Worm (Caenorhabditis elegans) whole organism, L4 larva: ENCODE results near the gene fil-2.

Source experiments
- D1046.2 ChIP-seq: fragments of 200-800 bp; sonication (Bioruptor generic); IDR thresholded peaks from 2 replicates; pipeline ENCODE4 v1.3.6; 2022; ENCODE audit warnings: missing genetic modification characterization, missing compliant biosample characterization
- F10B5.3 ChIP-seq: sonication (generic microtip); optimal IDR thresholded peaks from 2 replicates; lab custom pipeline; 2016; ENCODE audit warnings: mild to moderate bottlenecking, missing genetic modification characterization, missing compliant biosample characterization
- F44E2.7 ChIP-seq: fragments of 200-800 bp; sonication (Bioruptor generic); IDR thresholded peaks from 2 replicates; pipeline ENCODE4 v2.1.2; 2022; ENCODE audit warnings: missing genetic modification characterization, missing compliant biosample characterization
- R02D3.7 ChIP-seq: fragments of 150-350 bp; sonication (generic microtip); optimal IDR thresholded peaks from 3 replicates; lab custom pipeline; 2014; ENCODE audit warnings: missing biosample characterization, missing genetic modification characterization
- Y48G9A.11 ChIP-seq: fragments of 200-800 bp; sonication (Bioruptor generic); IDR thresholded peaks from 2 replicates; pipeline ENCODE4 v1.3.6; 2022; ENCODE audit warnings: missing genetic modification reagents, missing genetic modification characterization, missing compliant biosample characterization
- Y5F2A.4 ChIP-seq: fragments of 200-800 bp; sonication (Bioruptor generic); optimal IDR thresholded peaks from 2 replicates; lab custom pipeline; 2018; ENCODE audit warnings: mild to moderate bottlenecking, missing genetic modification characterization, missing compliant biosample characterization
- Y75B8A.6 ChIP-seq: fragments of 200-800 bp; sonication (Bioruptor generic); IDR thresholded peaks from 2 replicates; pipeline ENCODE4 v1.3.6; 2022; ENCODE audit warnings: missing genetic modification reagents, missing genetic modification characterization, missing compliant biosample characterization
- aha-1 ChIP-seq: fragments of 150-350 bp; peaks from one replicate; lab custom pipeline; 2014; ENCODE audit warnings: missing biosample characterization, missing genetic modification characterization
- ama-1 ChIP-seq: fragments of 150-350 bp; optimal IDR thresholded peaks from 2 replicates; lab custom pipeline; 2014; ENCODE audit warnings: inconsistent platforms, mixed read lengths
- arid-1 ChIP-seq: fragments of 200-800 bp; sonication (Bioruptor generic); conservative IDR thresholded peaks from 2 replicates; pipeline ENCODE4 v1.3.6; 2022; ENCODE audit warnings: missing genetic modification reagents, missing genetic modification characterization, missing compliant biosample characterization
- attf-4 ChIP-seq: sonication (generic microtip); optimal IDR thresholded peaks from 3 replicates; lab custom pipeline; 2017; ENCODE audit warnings: missing biosample characterization, missing genetic modification characterization
- ceh-44 ChIP-seq: fragments of 200-800 bp; sonication (Bioruptor generic); IDR thresholded peaks from 2 replicates; pipeline ENCODE4 v1.3.6; 2022; ENCODE audit warnings: missing genetic modification reagents, missing genetic modification characterization, missing compliant biosample characterization
- ceh-62 ChIP-seq: sonication (generic microtip); optimal IDR thresholded peaks from 2 replicates; lab custom pipeline; 2017; ENCODE audit warnings: missing biosample characterization, missing genetic modification characterization
- ceh-82 ChIP-seq: sonication (generic microtip); optimal IDR thresholded peaks from 2 replicates; lab custom pipeline; 2017; ENCODE audit warnings: missing biosample characterization, missing genetic modification characterization
- ces-1 ChIP-seq: fragments of 150-350 bp; sonication (generic microtip); optimal IDR thresholded peaks from 4 replicates; lab custom pipeline; 2014; ENCODE audit warnings: missing biosample characterization, missing genetic modification reagents, missing genetic modification characterization
- cey-2 ChIP-seq: sonication (generic microtip); optimal IDR thresholded peaks from 3 replicates; lab custom pipeline; 2017; ENCODE audit warnings: missing genetic modification characterization, mild to moderate bottlenecking, missing compliant biosample characterization, antibody characterized with exemption, borderline replicate concordance; ENCODE audit not compliant: insufficient read depth
- daf-12 ChIP-seq: fragments of 150-350 bp; optimal IDR thresholded peaks from 2 replicates; lab custom pipeline; 2014; ENCODE audit warnings: missing biosample characterization, missing genetic modification reagents, missing genetic modification characterization
- daf-19 ChIP-seq: fragments of 200-800 bp; sonication (Bioruptor generic); conservative IDR thresholded peaks from 2 replicates; pipeline ENCODE4 v1.3.6; 2022; ENCODE audit warnings: missing genetic modification characterization, missing compliant biosample characterization
- dmd-8 ChIP-seq: fragments of 200-800 bp; sonication (Bioruptor generic); IDR thresholded peaks from 2 replicates; pipeline ENCODE4 v1.3.6; 2022; ENCODE audit warnings: missing genetic modification characterization, missing compliant biosample characterization
- dpl-1 ChIP-seq: fragments of 150-350 bp; optimal IDR thresholded peaks from 2 replicates; lab custom pipeline; 2014; ENCODE audit warnings: missing biosample characterization, missing genetic modification reagents, missing genetic modification characterization
- dve-1 ChIP-seq: sonication (generic microtip); optimal IDR thresholded peaks from 2 replicates; lab custom pipeline; 2017; ENCODE audit warnings: antibody characterized with exemption, mild to moderate bottlenecking, missing genetic modification characterization, missing compliant biosample characterization; ENCODE audit not compliant: insufficient read depth
- egl-43 ChIP-seq: fragments of 200-800 bp; sonication (Bioruptor generic); IDR thresholded peaks from 2 replicates; pipeline ENCODE4 v1.3.6; 2022; ENCODE audit warnings: missing genetic modification reagents, missing genetic modification characterization, missing compliant biosample characterization
- fkh-10 ChIP-seq: fragments of 150-350 bp; optimal IDR thresholded peaks from 2 replicates; lab custom pipeline; 2014; ENCODE audit warnings: missing biosample characterization, missing genetic modification reagents, missing genetic modification characterization
- fos-1 ChIP-seq: fragments of 150-350 bp; optimal IDR thresholded peaks from 2 replicates; lab custom pipeline; 2014; ENCODE audit warnings: missing biosample characterization, missing genetic modification characterization
- gei-8 ChIP-seq: fragments of 200-800 bp; sonication (Bioruptor generic); optimal IDR thresholded peaks from 2 replicates; lab custom pipeline; 2018; ENCODE audit warnings: mild to moderate bottlenecking, missing genetic modification characterization, missing compliant biosample characterization
- hlh-11 ChIP-seq: fragments of 200-800 bp; sonication (Bioruptor generic); optimal IDR thresholded peaks from 2 replicates; lab custom pipeline; 2018; ENCODE audit warnings: mild to moderate bottlenecking, missing genetic modification characterization, missing compliant biosample characterization
- lim-7 ChIP-seq: fragments of 200-800 bp; sonication (Bioruptor generic); IDR thresholded peaks from 2 replicates; pipeline ENCODE4 v1.3.6; 2022; ENCODE audit warnings: missing genetic modification characterization, missing compliant biosample characterization
- lin-1 ChIP-seq: fragments of 200-800 bp; sonication (Bioruptor generic); IDR thresholded peaks from 2 replicates; pipeline ENCODE4 v1.3.6; 2022; ENCODE audit warnings: missing genetic modification reagents, missing genetic modification characterization, missing compliant biosample characterization
- lin-29 ChIP-seq: fragments of 200-800 bp; sonication (Bioruptor generic); IDR thresholded peaks from 2 replicates; pipeline ENCODE4 v1.3.6; 2022; ENCODE audit warnings: missing genetic modification reagents, missing genetic modification characterization, missing compliant biosample characterization
- lin-39 ChIP-seq: fragments of 150-350 bp; optimal IDR thresholded peaks from 2 replicates; lab custom pipeline; 2014; ENCODE audit warnings: missing biosample characterization, missing genetic modification reagents, missing genetic modification characterization
- lir-3 ChIP-seq: sonication (generic microtip); optimal IDR thresholded peaks from 2 replicates; lab custom pipeline; 2016; ENCODE audit warnings: mild to moderate bottlenecking, missing genetic modification characterization, missing compliant biosample characterization
- lsy-2 ChIP-seq, 2 experiments: fragments of 150-350 bp in 1 of 2; sonication (generic microtip) in 1 of 2; optimal IDR thresholded peaks; 2 replicates each; lab custom pipeline; 2014 to 2017; ENCODE audit warnings: missing biosample characterization in 2 of 2, missing genetic modification characterization in 2 of 2
- madf-9 ChIP-seq: fragments of 200-800 bp; sonication (Bioruptor generic); conservative IDR thresholded peaks from 2 replicates; pipeline ENCODE4 v1.3.6; 2022; ENCODE audit warnings: missing genetic modification reagents, missing genetic modification characterization, missing compliant biosample characterization
- mdl-1 ChIP-seq, 2 experiments: fragments of 150-350 bp in 1 of 2; sonication (generic microtip) in 1 of 2; optimal IDR thresholded peaks; 2 replicates each; lab custom pipeline; 2014 to 2017; ENCODE audit warnings: missing biosample characterization in 2 of 2, missing genetic modification characterization in 2 of 2
- mep-1 ChIP-seq: fragments of 150-350 bp; sonication (generic microtip); optimal IDR thresholded peaks from 3 replicates; lab custom pipeline; 2014; ENCODE audit warnings: missing biosample characterization, missing genetic modification characterization
- mes-2 ChIP-seq: sonication (generic microtip); optimal IDR thresholded peaks from 2 replicates; lab custom pipeline; 2016; ENCODE audit warnings: missing genotype, mild to moderate bottlenecking, missing genetic modification characterization, missing compliant biosample characterization; ENCODE audit not compliant: poor library complexity, severe bottlenecking
- mxl-3 ChIP-seq: fragments of 200-800 bp; sonication (Bioruptor generic); optimal IDR thresholded peaks from 2 replicates; lab custom pipeline; 2018; ENCODE audit warnings: mild to moderate bottlenecking, missing genetic modification characterization, missing compliant biosample characterization
- nhr-10 ChIP-seq: fragments of 150-350 bp; optimal IDR thresholded peaks from 2 replicates; lab custom pipeline; 2014; ENCODE audit warnings: missing biosample characterization, missing genetic modification characterization
- nhr-11 ChIP-seq: fragments of 150-350 bp; optimal IDR thresholded peaks from 2 replicates; lab custom pipeline; 2014; ENCODE audit warnings: missing biosample characterization, missing genetic modification characterization
- nhr-111 ChIP-seq: fragments of 200-800 bp; sonication (Bioruptor generic); optimal IDR thresholded peaks from 2 replicates; lab custom pipeline; 2018; ENCODE audit warnings: mild to moderate bottlenecking, missing genetic modification characterization, missing compliant biosample characterization
- nhr-28 ChIP-seq: fragments of 150-350 bp; optimal IDR thresholded peaks from 2 replicates; lab custom pipeline; 2014; ENCODE audit warnings: missing biosample characterization, missing genetic modification characterization
- nhr-48 ChIP-seq: sonication (generic microtip); optimal IDR thresholded peaks from 2 replicates; lab custom pipeline; 2016; ENCODE audit warnings: mild to moderate bottlenecking, missing genetic modification characterization, missing compliant biosample characterization
- nhr-77 ChIP-seq: fragments of 150-350 bp; optimal IDR thresholded peaks from 2 replicates; lab custom pipeline; 2014; ENCODE audit warnings: missing biosample characterization, missing genetic modification characterization
- saeg-2 ChIP-seq: fragments of 200-800 bp; sonication (Bioruptor generic); IDR thresholded peaks from 2 replicates; pipeline ENCODE4 v1.3.6; 2022; ENCODE audit warnings: missing genetic modification reagents, missing genetic modification characterization, missing compliant biosample characterization
- skn-1 ChIP-seq: fragments of 150-350 bp; optimal IDR thresholded peaks from 2 replicates; lab custom pipeline; 2014; ENCODE audit warnings: missing biosample characterization, missing genetic modification characterization
- snpc-4 ChIP-seq: fragments of 150-350 bp; optimal IDR thresholded peaks from 2 replicates; lab custom pipeline; 2014; ENCODE audit warnings: missing biosample characterization, missing genetic modification characterization
- tag-97 ChIP-seq: fragments of 200-800 bp; sonication (Bioruptor generic); IDR thresholded peaks from 2 replicates; pipeline ENCODE4 v1.3.6; 2022; ENCODE audit warnings: missing genetic modification characterization, missing compliant biosample characterization
- ztf-7 ChIP-seq: fragments of 150-350 bp; optimal IDR thresholded peaks from 2 replicates; lab custom pipeline; 2014; ENCODE audit warnings: missing biosample characterization, missing genetic modification characterization

Gene fil-2

DNA sequence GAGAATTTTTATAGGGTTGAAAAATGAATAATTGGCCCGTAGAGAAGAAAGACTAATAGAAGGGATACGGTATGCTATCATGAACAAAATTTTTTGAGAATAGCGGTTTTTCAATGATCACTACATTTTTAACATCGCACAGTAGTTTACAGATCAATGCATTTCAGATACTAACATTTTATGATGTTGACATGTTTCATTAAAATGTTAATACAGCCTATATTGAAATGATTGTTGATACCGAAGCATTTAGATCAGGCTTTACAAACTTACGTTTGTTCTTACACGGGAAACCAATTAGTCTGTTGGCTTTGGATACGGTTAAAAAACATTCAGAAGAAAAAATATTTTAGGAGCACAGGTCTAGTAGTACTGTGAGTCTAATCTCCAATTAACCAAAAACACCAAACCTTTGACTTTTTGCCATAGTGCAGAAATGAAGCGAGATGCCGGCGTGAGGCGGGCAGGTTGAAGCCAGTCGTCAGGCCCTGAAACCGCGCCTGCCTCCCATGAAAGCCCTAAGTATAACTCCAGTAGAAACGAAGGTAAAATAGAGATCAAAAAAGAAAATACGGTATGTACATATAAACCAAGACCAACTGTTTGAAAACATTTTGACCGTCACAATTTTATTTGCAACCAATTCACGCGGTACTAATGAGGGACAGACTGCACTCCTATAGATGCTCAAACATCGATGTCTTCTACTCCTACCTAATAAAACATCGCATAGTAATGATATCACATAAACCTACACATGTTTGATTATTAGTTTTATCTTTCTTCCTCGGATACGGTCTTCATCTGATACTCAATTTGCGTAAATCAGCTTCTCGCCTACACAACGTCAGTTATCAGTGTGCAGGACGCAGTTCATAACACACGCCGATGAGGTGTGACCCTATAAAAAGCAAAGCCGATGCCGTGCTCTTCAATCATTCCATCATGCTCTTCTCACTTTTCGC, at the start of gene fil-2 (continued):
- TF ChIP-seq skn-1 (tag; lab: Kevin White, UChicago), result no peak
- TF ChIP-seq, all 104 proteins: peak for 33

DNA sequence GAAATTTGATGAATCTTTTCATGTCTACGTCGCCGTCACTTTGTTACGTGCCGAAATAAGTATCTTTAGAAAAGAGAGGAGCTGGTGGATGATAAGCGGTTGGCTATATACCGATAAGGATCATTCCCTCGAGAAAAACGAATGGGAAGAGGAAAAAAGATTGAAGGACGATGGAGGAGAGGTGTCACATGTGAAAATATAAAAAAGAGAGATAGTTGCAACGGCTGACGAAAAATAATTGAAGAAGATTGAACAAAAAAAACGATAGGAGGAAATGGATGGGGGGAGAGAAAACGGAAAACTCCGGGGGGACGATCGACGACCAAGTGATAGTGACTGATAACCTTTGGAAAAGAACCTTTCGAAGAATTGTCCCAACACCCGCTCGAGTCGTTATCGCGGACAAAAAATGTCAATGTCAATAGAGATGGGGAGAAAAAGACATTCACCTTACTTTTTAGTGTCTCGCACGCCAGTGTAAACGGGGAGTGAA, 49.3 kb upstream of the fil-2 start:
- TF ChIP-seq D1046.2 (GFP tag; lab: Robert Waterston, UW) (no peak), lim-7 (GFP tag; lab: Robert Waterston, UW) (no peak), nhr-111 (GFP tag; lab: Kevin White, UChicago) (no peak), lsy-2 (tag; optimal IDR thresholded peaks at IDR 0.05; lab: Kevin White, UChicago) (peak; percentile 67 to 80), Y48G9A.11 (GFP tag; lab: Robert Waterston, UW) (peak; percentile 56; the same call in 1 of the 2 replicates), madf-9 (GFP tag; lab: Robert Waterston, UW) (0 out of 2 replicates have a peak, but pooled peaks have one; percentile 2), egl-43 (GFP tag; lab: Robert Waterston, UW) (no peak), nhr-11 (tag; lab: Kevin White, UChicago) (peak; percentile 55), tag-97 (GFP tag; lab: Robert Waterston, UW) (no peak), aha-1 (tag; lab: Kevin White, UChicago) (peak; percentile 99), dmd-8 (no peak), nhr-77 (tag; lab: Kevin White, UChicago) (peak; percentile 59), ceh-62 (tag; lab: Kevin White, UChicago) (no peak), F44E2.7 (no peak), mxl-3 (peak; percentile 65), R02D3.7 (no peak), nhr-10 (tag; lab: Kevin White, UChicago) (peak; percentile 66), attf-4 (no peak), lin-29 (GFP tag; lab: Robert Waterston, UW) (no peak), saeg-2 (GFP tag; lab: Robert Waterston, UW) (peak; percentile 18; the same call in 1 of the 2 replicates), lin-1 (GFP tag; lab: Robert Waterston, UW) (peak; percentile 79; the same call in 1 of the 2 replicates), mdl-1 (tag; optimal IDR thresholded peaks at IDR 0.05; lab: Kevin White, UChicago) (peak; percentile 36 to 93), ama-1 (lab: Kevin White, UChicago) (peak; percentile 36), daf-19 (GFP tag; lab: Robert Waterston, UW) (no peak), mep-1 (tag; lab: Kevin White, UChicago) (peak; percentile 82), dpl-1 (GFP tag; lab: Kevin White, UChicago) (peak; percentile 33), ceh-82 (tag; lab: Kevin White, UChicago) (no peak), cey-2 (tag; lab: Kevin White, UChicago) (no peak), F10B5.3 (tag; lab: Kevin White, UChicago) (no peak), nhr-48 (tag; lab: Kevin White, UChicago) (peak; percentile 96), lin-39 (tag; lab: Kevin White, UChicago) (no peak), hlh-11 (peak; percentile 98), fkh-10 (GFP tag; lab: Kevin White, UChicago) (no peak), arid-1 (GFP tag; lab: Robert Waterston, UW) (no peak), gei-8 (peak; percentile 78), fos-1 (tag; lab: Kevin White, UChicago) (no peak), nhr-28 (peak; percentile 90), ces-1 (GFP tag; lab: Kevin White, UChicago) (no peak), daf-12 (tag; lab: Kevin White, UChicago) (no peak), Y5F2A.4 (GFP tag; lab: Kevin White, UChicago) (no peak), lir-3 (tag; lab: Kevin White, UChicago) (no peak), Y75B8A.6 (peak; percentile 4; the same call in 1 of the 2 replicates), mes-2 (tag; lab: Kevin White, UChicago) (peak; percentile 28), ztf-7 (tag; lab: Kevin White, UChicago) (peak; percentile 44), ceh-44 (GFP tag; lab: Robert Waterston, UW) (no peak), dve-1 (tag; lab: Kevin White, UChicago) (peak; percentile 96), snpc-4 (no peak)
